Worm (Caenorhabditis elegans) whole organism, mixed stage, embryonic: Measurements from ENCODE around the gene ced-5.

Source experiments
- bed-3 ChIP-seq: fragments of 200-800 bp; sonication (Bioruptor generic); optimal IDR thresholded peaks from 3 replicates; lab custom pipeline; 2018; ENCODE audit warnings: mild to moderate bottlenecking, missing genetic modification characterization, moderate library complexity, missing compliant biosample characterization
- ceh-39 ChIP-seq: fragments of 150-350 bp; optimal IDR thresholded peaks from 2 replicates; lab custom pipeline; 2014; ENCODE audit warnings: missing biosample characterization, missing genetic modification characterization
- elt-1 ChIP-seq: sonication (generic microtip); optimal IDR thresholded peaks from 2 replicates; lab custom pipeline; 2017; ENCODE audit warnings: missing genetic modification characterization, mild to moderate bottlenecking, missing compliant biosample characterization, antibody characterized with exemption, moderate library complexity, borderline replicate concordance; ENCODE audit not compliant: insufficient read depth
- lin-13 ChIP-seq: fragments of 150-350 bp; optimal IDR thresholded peaks from 2 replicates; lab custom pipeline; 2014; ENCODE audit warnings: missing biosample characterization, missing genetic modification characterization
- lsy-2 ChIP-seq: fragments of 150-350 bp; optimal IDR thresholded peaks from 2 replicates; lab custom pipeline; 2014; ENCODE audit warnings: missing biosample characterization, missing genetic modification characterization
- mab-5 ChIP-seq: fragments of 150-350 bp; optimal IDR thresholded peaks from 2 replicates; lab custom pipeline; 2014; ENCODE audit warnings: missing biosample characterization, missing genetic modification characterization
- mep-1 ChIP-seq: fragments of 150-350 bp; optimal IDR thresholded peaks from 2 replicates; lab custom pipeline; 2017; ENCODE audit warnings: missing biosample characterization, missing genetic modification reagents, missing genetic modification characterization, inconsistent platforms
- nhr-237 ChIP-seq: fragments of 150-350 bp; optimal IDR thresholded peaks from 2 replicates; lab custom pipeline; 2014; ENCODE audit warnings: missing biosample characterization, missing genetic modification characterization
- nhr-28 ChIP-seq: fragments of 150-350 bp; optimal IDR thresholded peaks from 2 replicates; lab custom pipeline; 2014; ENCODE audit warnings: missing biosample characterization, missing genetic modification characterization
- snpc-4 ChIP-seq: fragments of 150-350 bp; optimal IDR thresholded peaks from 2 replicates; lab custom pipeline; 2014; ENCODE audit warnings: missing biosample characterization, missing genetic modification characterization
- unc-120 ChIP-seq: sonication (generic microtip); optimal IDR thresholded peaks from 2 replicates; lab custom pipeline; 2017; ENCODE audit warnings: missing genetic modification characterization, missing compliant biosample characterization; ENCODE audit not compliant: poor library complexity, severe bottlenecking
- unc-39 ChIP-seq: fragments of 150-350 bp; optimal IDR thresholded peaks from 2 replicates; lab custom pipeline; 2014; ENCODE audit warnings: missing biosample characterization, missing genetic modification characterization
- unc-62 ChIP-seq: fragments of 150-350 bp; optimal IDR thresholded peaks from 2 replicates; lab custom pipeline; 2014; ENCODE audit warnings: missing biosample characterization, missing genetic modification reagents, missing genetic modification characterization
- ztf-11 ChIP-seq: fragments of 150-350 bp; optimal IDR thresholded peaks from 2 replicates; lab custom pipeline; 2014; ENCODE audit warnings: missing biosample characterization, missing genetic modification characterization

DNA sequence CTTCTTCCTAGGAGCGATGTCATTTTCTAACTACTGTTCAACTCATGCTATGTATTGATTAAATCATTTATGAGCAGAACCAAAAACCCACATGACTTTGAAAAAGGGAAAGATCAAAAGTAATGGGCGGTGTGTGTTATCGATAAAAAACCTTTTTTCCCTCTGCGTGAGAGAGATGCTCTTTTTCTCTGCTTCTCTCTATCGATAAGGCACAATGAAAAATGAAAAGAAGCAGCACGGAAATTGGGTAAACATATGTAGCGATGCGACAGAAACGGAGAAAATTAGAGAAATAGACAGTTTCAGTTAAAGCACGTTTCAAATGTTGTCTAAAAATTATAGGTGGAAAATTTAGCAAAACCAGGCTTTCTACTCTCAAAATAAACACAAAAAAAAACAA is 18.4 kb downstream of the ced-5 start:
- no peak for TF ChIP-seq snpc-4 (tag; lab: Kevin White, UChicago)
- TF ChIP-seq unc-62 (GFP tag; lab: Kevin White, UChicago): no peak
- no peak for TF ChIP-seq bed-3 (GFP tag; lab: Kevin White, UChicago)
- no peak for TF ChIP-seq ceh-39
- TF ChIP-seq elt-1 (tag; lab: Kevin White, UChicago): no peak
- TF ChIP-seq lin-13 (tag; lab: Kevin White, UChicago): no peak
- no peak for TF ChIP-seq lsy-2 (tag; lab: Kevin White, UChicago)
- TF ChIP-seq ztf-11 (tag; lab: Kevin White, UChicago): no peak
- no peak for TF ChIP-seq mab-5 (tag; lab: Kevin White, UChicago)
- no peak for TF ChIP-seq mep-1
- TF ChIP-seq unc-120 (tag; lab: Kevin White, UChicago): peak; percentile 4
- TF ChIP-seq nhr-237 (tag; lab: Kevin White, UChicago): no peak
- TF ChIP-seq nhr-28: no peak
- no peak for TF ChIP-seq unc-39 (tag; lab: Kevin White, UChicago)
